Fruit fly (Drosophila melanogaster) whole organism, wandering third instar larva: ENCODE results near the gene Akh.
A peak's percentile ranks its signal among the peaks of the same experiment; 100 is the strongest.

Source experiments
- Abd-B ChIP-seq: fragments of >200 bp; optimal IDR thresholded peaks from 2 replicates; lab custom pipeline; 2017; ENCODE audit warnings: missing biosample characterization, missing genetic modification characterization
- CG32264 ChIP-seq: fragments of 200-800 bp; sonication (Bioruptor generic); optimal IDR thresholded peaks from 2 replicates; lab custom pipeline; 2016; ENCODE audit warnings: missing biosample characterization, missing genetic modification characterization
- CG9705 ChIP-seq: fragments of 200-800 bp; sonication (Bioruptor generic); optimal IDR thresholded peaks from 2 replicates; lab custom pipeline; 2018; ENCODE audit warnings: missing biosample characterization, mild to moderate bottlenecking, missing genetic modification characterization
- CrebA ChIP-seq: fragments of 200-800 bp; sonication (Bioruptor generic); optimal IDR thresholded peaks from 2 replicates; lab custom pipeline; 2016; ENCODE audit warnings: missing biosample characterization, mild to moderate bottlenecking, missing genetic modification characterization, borderline replicate concordance
- Dfd ChIP-seq: fragments of >200 bp; optimal IDR thresholded peaks from 2 replicates; lab custom pipeline; 2017; ENCODE audit warnings: missing biosample characterization, missing genetic modification characterization
- Dif ChIP-seq: fragments of 200-275, 200-300 bp; sonication (Bioruptor generic); optimal IDR thresholded peaks from 2 replicates; lab custom pipeline; 2018; ENCODE audit warnings: missing biosample characterization, missing genetic modification characterization; ENCODE audit not compliant: partially characterized antibody
- GATAd ChIP-seq: sonication (Bioruptor generic); optimal IDR thresholded peaks from 2 replicates; lab custom pipeline; 2016; ENCODE audit warnings: missing biosample characterization, missing genetic modification characterization
- HLH106 ChIP-seq: fragments of 200-800 bp; optimal IDR thresholded peaks from 3 replicates; lab custom pipeline; 2019; ENCODE audit warnings: missing biosample characterization, mild to moderate bottlenecking, missing genetic modification characterization, moderate library complexity
- Hnf4 ChIP-seq: fragments of 200-800 bp; sonication (Bioruptor generic); optimal IDR thresholded peaks from 2 replicates; lab custom pipeline; 2016; ENCODE audit warnings: missing biosample characterization, mild to moderate bottlenecking, missing genetic modification characterization
- Hr78 ChIP-seq: fragments of >200 bp; optimal IDR thresholded peaks from 2 replicates; lab custom pipeline; 2017; ENCODE audit warnings: missing biosample characterization, missing genetic modification characterization
- Hr83 ChIP-seq: fragments of 200-300 bp; sonication (Bioruptor generic); optimal IDR thresholded peaks from 2 replicates; lab custom pipeline; 2016; ENCODE audit warnings: missing biosample characterization, mild to moderate bottlenecking, missing genetic modification characterization, moderate library complexity; ENCODE audit not compliant: poor library complexity, severe bottlenecking
- Jra ChIP-seq: sonication (Bioruptor generic); optimal IDR thresholded peaks from 2 replicates; lab custom pipeline; 2016; ENCODE audit warnings: missing biosample characterization, missing genetic modification characterization
- Mio ChIP-seq: sonication (Bioruptor generic); optimal IDR thresholded peaks from 2 replicates; lab custom pipeline; 2016; ENCODE audit warnings: missing biosample characterization, missing genetic modification characterization
- Myc ChIP-seq: fragments of >200 bp; optimal IDR thresholded peaks from 2 replicates; lab custom pipeline; 2017
- N ChIP-seq: fragments of >200 bp; optimal IDR thresholded peaks from 2 replicates; lab custom pipeline; 2018; ENCODE audit warnings: missing biosample characterization, missing external identifiers, missing genetic modification characterization
- OdsH ChIP-seq: fragments of 200-800 bp; sonication (Bioruptor generic); optimal IDR thresholded peaks from 2 replicates; lab custom pipeline; 2016; ENCODE audit warnings: missing biosample characterization, mild to moderate bottlenecking, missing genetic modification characterization
- Rel ChIP-seq, 2 experiments: fragments of 200-800 bp; sonication (Bioruptor generic) in 1 of 2; optimal IDR thresholded peaks; 2 replicates in 1 of 2; 3 replicates in 1 of 2; lab custom pipeline; 2016 to 2019; ENCODE audit warnings: mild to moderate bottlenecking in 2 of 2, missing biosample characterization in 2 of 2, missing genetic modification characterization in 2 of 2, moderate library complexity in 1 of 2
- Sp1 ChIP-seq: fragments of 200-800 bp; sonication (Bioruptor generic); optimal IDR thresholded peaks from 3 replicates; lab custom pipeline; 2019; ENCODE audit warnings: missing biosample characterization, mild to moderate bottlenecking, missing genetic modification characterization, moderate library complexity
- Vsx2 ChIP-seq: fragments of 200-300, 225-300 bp; sonication (Bioruptor generic); optimal IDR thresholded peaks from 2 replicates; lab custom pipeline; 2018; ENCODE audit warnings: missing biosample characterization, missing genetic modification characterization; ENCODE audit not compliant: partially characterized antibody
- br ChIP-seq: fragments of 200-800 bp; sonication (Bioruptor generic); optimal IDR thresholded peaks from 2 replicates; lab custom pipeline; 2016; ENCODE audit warnings: missing biosample characterization, missing genetic modification characterization
- brk ChIP-seq: fragments of 200-800 bp; sonication (Bioruptor generic); optimal IDR thresholded peaks from 2 replicates; lab custom pipeline; 2016; ENCODE audit warnings: missing biosample characterization, mild to moderate bottlenecking, missing genetic modification characterization
- dl ChIP-seq, 2 experiments: fragments of 175-275, 200-275 bp in 1 of 2; fragments of 200-275 bp in 1 of 2; sonication (Bioruptor generic); optimal IDR thresholded peaks; lab custom pipeline; 2018; ENCODE audit warnings: mild to moderate bottlenecking in 2 of 2, missing biosample characterization in 2 of 2, missing genetic modification characterization in 2 of 2, moderate library complexity in 2 of 2; ENCODE audit not compliant: partially characterized antibody in 2 of 2, insufficient read depth in 1 of 2
- dmrt93B ChIP-seq: fragments of 200-800 bp; sonication (Bioruptor generic); optimal IDR thresholded peaks from 2 replicates; lab custom pipeline; 2018; ENCODE audit warnings: missing biosample characterization, mild to moderate bottlenecking, missing genetic modification characterization
- dsf ChIP-seq: sonication (Bioruptor generic); optimal IDR thresholded peaks from 2 replicates; lab custom pipeline; 2016; ENCODE audit warnings: missing biosample characterization, missing genetic modification characterization, borderline replicate concordance
- ey ChIP-seq: fragments of 200-800 bp; sonication (Bioruptor generic); optimal IDR thresholded peaks from 2 replicates; lab custom pipeline; 2016; ENCODE audit warnings: missing biosample characterization, missing genetic modification characterization
- fru ChIP-seq: fragments of 200-800 bp; sonication (Bioruptor generic); optimal IDR thresholded peaks from 3 replicates; lab custom pipeline; 2016; ENCODE audit warnings: missing biosample characterization, mild to moderate bottlenecking, missing genetic modification characterization
- h ChIP-seq: fragments of 200-800 bp; sonication (Bioruptor generic); optimal IDR thresholded peaks from 3 replicates; lab custom pipeline; 2016; ENCODE audit warnings: missing biosample characterization, mild to moderate bottlenecking, missing genetic modification characterization
- jim ChIP-seq: fragments of 175-275, 200-325 bp; sonication (Bioruptor generic); optimal IDR thresholded peaks from 2 replicates; lab custom pipeline; 2016; ENCODE audit warnings: missing biosample characterization, mild to moderate bottlenecking, missing genetic modification characterization
- lola ChIP-seq: fragments of >200 bp; optimal IDR thresholded peaks from 2 replicates; lab custom pipeline; 2017; ENCODE audit warnings: missing biosample characterization, missing genetic modification characterization
- pan ChIP-seq: fragments of >200 bp; optimal IDR thresholded peaks from 2 replicates; lab custom pipeline; 2017
- psq ChIP-seq: fragments of 200-800 bp; sonication (Bioruptor generic); optimal IDR thresholded peaks from 3 replicates; lab custom pipeline; 2017; ENCODE audit warnings: missing biosample characterization, mild to moderate bottlenecking, missing genetic modification characterization, moderate library complexity
- rgr ChIP-seq: fragments of 200-800 bp; sonication (Bioruptor generic); optimal IDR thresholded peaks from 3 replicates; lab custom pipeline; 2016; ENCODE audit warnings: missing biosample characterization, mild to moderate bottlenecking, missing genetic modification characterization
- sage ChIP-seq: fragments of 200-800 bp; sonication (Bioruptor generic); optimal IDR thresholded peaks from 2 replicates; lab custom pipeline; 2016; ENCODE audit warnings: missing biosample characterization, mild to moderate bottlenecking, missing genetic modification characterization
- sv ChIP-seq: fragments of 200-800 bp; sonication (Bioruptor generic); optimal IDR thresholded peaks from 3 replicates; lab custom pipeline; 2016; ENCODE audit warnings: missing biosample characterization, missing genetic modification characterization
- tai ChIP-seq: sonication (Bioruptor generic); optimal IDR thresholded peaks from 2 replicates; lab custom pipeline; 2016; ENCODE audit warnings: missing biosample characterization, missing genetic modification characterization
- usp ChIP-seq: fragments of >200 bp; optimal IDR thresholded peaks from 2 replicates; lab custom pipeline; 2017; ENCODE audit warnings: missing biosample characterization, missing genetic modification characterization
- woc ChIP-seq: sonication (Bioruptor generic); optimal IDR thresholded peaks from 2 replicates; lab custom pipeline; 2016; ENCODE audit warnings: missing biosample characterization, mild to moderate bottlenecking, missing genetic modification characterization

The Akh gene

dm6 chr3L:4159264-4159663 lies 18.0 kb downstream of the Akh start:
- no peak for TF ChIP-seq tai
- TF ChIP-seq GATAd = no peak
- no peak for TF ChIP-seq Mio (GFP tag; lab: Kevin White, UChicago)
- no peak for TF ChIP-seq Hnf4 (GFP tag; lab: Kevin White, UChicago)
- TF ChIP-seq OdsH = no peak
- no peak for TF ChIP-seq HLH106 (tag; lab: Kevin White, UChicago)
- no peak for TF ChIP-seq Myc
- no peak for TF ChIP-seq fru (GFP tag; lab: Kevin White, UChicago)
- TF ChIP-seq sv (GFP tag; lab: Kevin White, UChicago) = no peak

dm6 chr3L:4160926-4161325 lies 19.7 kb downstream of the Akh start, which contains the start of gene nab:
Gene nab (minus strand): TSS chr3L:4160932.
- TF ChIP-seq sv (GFP tag; lab: Kevin White, UChicago) (no peak), Mio (GFP tag; lab: Kevin White, UChicago) (no peak), CrebA (peak; percentile 62), Sp1 (GFP tag; lab: Kevin White, UChicago) (peak; percentile 44), dl (GFP tag; optimal IDR thresholded peaks at IDR 0.05; lab: Kevin White, UChicago; ENCODE audit: insufficient read depth in 1 of 2, partially characterized antibody in 2 of 2) (no peak), usp (GFP tag; lab: Kevin White, UChicago) (no peak), woc (GFP tag; lab: Kevin White, UChicago) (no peak), CG9705 (GFP tag; lab: Kevin White, UChicago) (no peak), Hnf4 (GFP tag; lab: Kevin White, UChicago) (no peak), Dfd (GFP tag; lab: Kevin White, UChicago) (no peak), GATAd (no peak), Rel (GFP tag; optimal IDR thresholded peaks at IDR 0.05; lab: Kevin White, UChicago) (no peak), Rel (tag; optimal IDR thresholded peaks at IDR 0.05; lab: Kevin White, UChicago) (no peak)
- TF ChIP-seq, all 38 proteins: peak for 2

dm6 chr3L:4167353-4167842 lies 26.1 kb downstream of the Akh start, which contains the start of gene mas:
Gene mas (minus strand): TSS chr3L:4167464.
- TF ChIP-seq Hnf4 (GFP tag; lab: Kevin White, UChicago) = no peak
- no peak for TF ChIP-seq N
- TF ChIP-seq Sp1 (GFP tag; lab: Kevin White, UChicago) = no peak
- no peak for TF ChIP-seq CG9705 (GFP tag; lab: Kevin White, UChicago)
- no peak for TF ChIP-seq HLH106 (tag; lab: Kevin White, UChicago)
- no peak for TF ChIP-seq Jra (GFP tag; lab: Kevin White, UChicago)
- TF ChIP-seq Dif (GFP tag; lab: Kevin White, UChicago) = peak; percentile 91
- TF ChIP-seq jim (GFP tag; lab: Kevin White, UChicago) = no peak
- TF ChIP-seq Dfd (GFP tag; lab: Kevin White, UChicago) = no peak
- no peak for TF ChIP-seq Myc
- no peak for TF ChIP-seq sv (GFP tag; lab: Kevin White, UChicago)
- peak; percentile 22 for TF ChIP-seq fru (GFP tag; lab: Kevin White, UChicago)
- TF ChIP-seq dl (GFP tag; optimal IDR thresholded peaks at IDR 0.05; lab: Kevin White, UChicago; ENCODE audit: insufficient read depth in 1 of 2, partially characterized antibody in 2 of 2) = peak; percentile 38 to 89
- TF ChIP-seq, all 38 proteins: peak for 3

- no peak for TF ChIP-seq ey (GFP tag; lab: Kevin White, UChicago)
- no peak for TF ChIP-seq brk (GFP tag; lab: Kevin White, UChicago)
- TF ChIP-seq CrebA = peak; percentile 51
- no peak for TF ChIP-seq CG32264 (GFP tag; lab: Kevin White, UChicago)
- no peak for TF ChIP-seq lola (GFP tag; lab: Kevin White, UChicago)
- TF ChIP-seq Dif (GFP tag; lab: Kevin White, UChicago) = peak; percentile 40
- TF ChIP-seq Rel (GFP tag; optimal IDR thresholded peaks at IDR 0.05; lab: Kevin White, UChicago) = no peak
- TF ChIP-seq Rel (tag; optimal IDR thresholded peaks at IDR 0.05; lab: Kevin White, UChicago) = peak; percentile 67
- no peak for TF ChIP-seq fru (GFP tag; lab: Kevin White, UChicago)
- TF ChIP-seq CG9705 (GFP tag; lab: Kevin White, UChicago) = no peak
- peak; percentile 51 for TF ChIP-seq HLH106 (tag; lab: Kevin White, UChicago)
- TF ChIP-seq Jra (GFP tag; lab: Kevin White, UChicago) = no peak
- no peak for TF ChIP-seq sage (GFP tag; lab: Kevin White, UChicago)
- TF ChIP-seq Hr78 (GFP tag; lab: Kevin White, UChicago) = no peak
- no peak for TF ChIP-seq usp (GFP tag; lab: Kevin White, UChicago)
- no peak for TF ChIP-seq Sp1 (GFP tag; lab: Kevin White, UChicago)
- no peak for TF ChIP-seq tai
- no peak for TF ChIP-seq GATAd
- no peak for TF ChIP-seq OdsH
- no peak for TF ChIP-seq Vsx2 (GFP tag; lab: Kevin White, UChicago)
- TF ChIP-seq br (GFP tag; lab: Kevin White, UChicago) = no peak
- no peak for TF ChIP-seq dmrt93B (GFP tag; lab: Kevin White, UChicago)
- TF ChIP-seq Hnf4 (GFP tag; lab: Kevin White, UChicago) = peak; percentile 24
- TF ChIP-seq Abd-B (GFP tag; lab: Kevin White, UChicago) = no peak
- peak; percentile 3 for TF ChIP-seq h (GFP tag; lab: Kevin White, UChicago)
- TF ChIP-seq N = no peak
- no peak for TF ChIP-seq jim (GFP tag; lab: Kevin White, UChicago)
- TF ChIP-seq Myc = no peak
- TF ChIP-seq rgr (GFP tag; lab: Kevin White, UChicago) = no peak
- TF ChIP-seq pan = no peak
- no peak for TF ChIP-seq dsf (GFP tag; lab: Kevin White, UChicago)
- no peak for TF ChIP-seq Hr83 (GFP tag; lab: Kevin White, UChicago)
- no peak for TF ChIP-seq Mio (GFP tag; lab: Kevin White, UChicago)
- no peak for TF ChIP-seq dl (GFP tag; optimal IDR thresholded peaks at IDR 0.05; lab: Kevin White, UChicago; ENCODE audit: insufficient read depth in 1 of 2, partially characterized antibody in 2 of 2)
- TF ChIP-seq psq (GFP tag; lab: Kevin White, UChicago) = peak; percentile 14
Measured at dm6 chr3L:4169957-4170651, 28.8 kb downstream of the Akh start, which contains the start of gene Ero1L. Gene Ero1L (plus strand): TSS chr3L:4170404.
